Worm (Caenorhabditis elegans): ENCODE data around the gene F48B9.1.
A peak's percentile ranks its signal among the peaks of the same experiment; 100 is the strongest.

F48B9.1 gene

DNA sequence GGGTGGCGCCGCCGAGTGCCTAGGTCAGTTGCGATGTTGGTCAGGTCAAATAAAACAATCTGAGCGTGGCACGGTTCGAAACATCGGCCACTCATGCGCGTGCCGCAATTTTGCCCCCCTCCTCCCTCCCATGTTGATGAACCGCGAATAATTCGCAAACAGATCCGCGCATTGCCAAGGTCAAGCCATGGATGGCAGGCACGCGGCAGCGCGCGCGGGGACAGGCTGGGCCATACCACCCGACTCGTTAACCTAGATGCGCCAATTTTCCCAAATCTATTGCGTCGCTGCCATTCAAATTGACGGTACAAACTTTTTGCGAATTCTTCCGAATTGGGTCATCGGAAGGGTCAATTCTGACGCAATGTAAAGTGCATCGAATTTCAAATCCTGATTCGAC lies 36.0 kb downstream of the F48B9.1 start:
- TF ChIP-seq lsy-12 (tag; optimal IDR thresholded peaks at IDR 0.05) (peak; percentile 0), pqm-1 (tag; optimal IDR thresholded peaks at IDR 0.05) (no peak), nhr-43 (tag; optimal IDR thresholded peaks at IDR 0.05; ENCODE audit: poor library complexity, severe bottlenecking) (peak; percentile 12), pha-4 (tag; optimal IDR thresholded peaks at IDR 0.05) (peak; percentile 17), nhr-23 (tag; optimal IDR thresholded peaks at IDR 0.05) (peak; percentile 91), tbx-2 (tag; optimal IDR thresholded peaks at IDR 0.05) (peak; percentile 25), ceh-28 (tag; optimal IDR thresholded peaks at IDR 0.05) (peak; percentile 30), elt-3 (tag; optimal IDR thresholded peaks at IDR 0.05) (peak in 1 of 3 experiments; percentile 39), nhr-11 (tag; optimal IDR thresholded peaks at IDR 0.05) (no peak), nhr-25 (tag; optimal IDR thresholded peaks at IDR 0.05) (peak; percentile 74)

DNA sequence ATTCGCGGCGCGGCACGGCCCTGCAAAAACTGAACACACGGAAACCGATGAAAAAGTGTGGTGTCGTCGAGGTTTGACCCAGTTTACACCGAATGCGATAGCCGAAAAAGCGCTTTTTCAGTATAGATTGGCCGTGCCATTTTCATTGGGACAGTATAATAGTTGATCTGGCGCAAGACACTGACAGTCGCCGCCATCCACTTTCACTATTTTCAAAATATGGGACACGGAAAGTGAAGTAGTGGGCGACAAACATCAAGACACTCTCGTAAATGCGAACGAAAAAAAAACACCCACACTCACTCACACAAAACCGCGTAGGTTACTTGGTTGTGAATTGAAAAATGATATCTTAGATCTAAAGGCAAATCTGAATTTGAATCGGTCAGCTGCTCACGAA lies 38.3 kb downstream of the F48B9.1 start:
- no peak for TF ChIP-seq fos-1 (tag; optimal IDR thresholded peaks at IDR 0.05)
- no peak for TF ChIP-seq ceh-9 (tag; optimal IDR thresholded peaks at IDR 0.05)
- no peak for TF ChIP-seq unc-62 (GFP tag; optimal IDR thresholded peaks at IDR 0.05)
- no peak for TF ChIP-seq ztf-11 (tag; optimal IDR thresholded peaks at IDR 0.05)
- peak; percentile 78 for TF ChIP-seq nhr-23 (tag; optimal IDR thresholded peaks at IDR 0.05)
- no peak for TF ChIP-seq tbx-2 (tag; optimal IDR thresholded peaks at IDR 0.05)
- no peak for TF ChIP-seq nhr-11 (tag; optimal IDR thresholded peaks at IDR 0.05)
- no peak for TF ChIP-seq nhr-77 (tag; optimal IDR thresholded peaks at IDR 0.05)
- TF ChIP-seq ceh-82 (tag; optimal IDR thresholded peaks at IDR 0.05) = no peak
- peak in 1 of 3 experiments; percentile 9 for TF ChIP-seq elt-3 (tag; optimal IDR thresholded peaks at IDR 0.05)
- no peak for TF ChIP-seq ztf-4 (tag; optimal IDR thresholded peaks at IDR 0.05)

DNA sequence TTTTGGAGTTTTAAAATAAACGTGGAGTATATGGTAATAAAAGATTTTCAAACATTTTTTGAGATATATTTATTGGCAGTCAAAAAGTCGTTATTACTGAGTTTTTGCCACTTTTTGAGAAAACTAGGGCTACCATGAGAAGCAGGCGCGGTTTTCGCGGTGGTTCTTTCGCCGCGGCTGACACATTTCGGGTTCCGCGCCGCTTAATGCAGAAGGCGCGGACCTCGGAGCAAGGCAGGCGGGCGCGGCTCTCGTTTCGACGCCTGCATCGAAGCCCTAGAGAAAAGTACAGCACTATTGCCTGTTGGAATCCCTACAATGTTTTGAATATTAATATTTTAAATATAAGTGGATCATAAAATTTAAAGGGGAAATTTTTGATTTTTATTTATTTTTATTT lies 38.8 kb downstream of the F48B9.1 start:
- TF ChIP-seq elt-3 (tag; optimal IDR thresholded peaks at IDR 0.05) (no peak), mml-1 (tag; optimal IDR thresholded peaks at IDR 0.05) (no peak), snpc-4 (tag; optimal IDR thresholded peaks at IDR 0.05) (peak; percentile 50), nhr-23 (tag; optimal IDR thresholded peaks at IDR 0.05) (no peak)

DNA sequence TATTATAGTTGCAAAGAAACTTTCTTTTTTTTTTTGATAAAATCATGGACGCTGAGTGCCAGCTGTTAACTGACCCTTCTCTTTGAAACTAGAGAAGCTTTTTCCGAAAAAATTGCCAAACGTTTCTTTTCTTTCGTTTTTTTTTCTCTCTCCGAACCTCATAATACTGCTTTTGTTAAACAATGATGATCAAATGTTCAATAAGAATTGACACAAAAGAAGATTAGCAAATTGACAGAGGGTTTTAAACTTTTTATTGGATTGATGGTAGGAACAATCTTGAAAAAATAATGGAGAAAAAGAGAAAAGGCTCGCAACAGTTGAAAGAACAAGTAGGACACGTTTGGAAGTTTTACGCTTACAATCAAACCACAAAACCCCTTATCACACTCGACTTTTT lies 40.2 kb downstream of the F48B9.1 start, which contains the start of gene hex-1:
TSS of gene hex-1 (plus strand) at position 301 of the 400 bp plus-strand sequence.
- TF ChIP-seq nhr-77 (tag; optimal IDR thresholded peaks at IDR 0.05) (no peak), pha-4 (tag; optimal IDR thresholded peaks at IDR 0.05) (peak; percentile 11)

DNA sequence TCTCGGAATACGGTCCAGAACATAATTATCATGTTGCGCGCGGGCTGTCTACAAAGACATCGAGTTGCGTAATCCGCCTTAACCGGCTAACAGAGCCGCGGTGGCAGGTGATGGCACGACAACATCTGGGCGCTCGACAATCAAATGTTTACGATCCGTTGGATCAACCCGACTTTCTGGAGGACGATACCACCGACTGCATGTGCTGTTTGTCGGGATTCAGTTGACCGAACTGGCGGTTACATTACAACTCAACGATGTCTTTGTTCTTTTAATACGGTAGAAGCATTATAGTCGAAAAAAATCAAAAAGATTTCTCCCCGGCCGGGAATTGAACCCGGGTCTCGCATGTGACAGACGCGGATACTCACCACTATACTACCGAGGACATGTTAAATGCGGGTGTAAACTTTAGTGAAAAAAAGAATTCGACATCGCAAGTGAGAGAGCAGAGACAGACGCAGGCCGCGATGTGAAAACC lies 46.2 kb downstream of the F48B9.1 start:
- peak; percentile 89 for TF ChIP-seq hmg-11 (tag; optimal IDR thresholded peaks at IDR 0.05)
- no peak for TF ChIP-seq mdl-1 (tag; optimal IDR thresholded peaks at IDR 0.05)
- TF ChIP-seq nhr-12 (tag; optimal IDR thresholded peaks at IDR 0.05) = no peak
- TF ChIP-seq eor-1 (tag; optimal IDR thresholded peaks at IDR 0.05) = no peak
- peak; percentile 35 for TF ChIP-seq nhr-25 (tag; optimal IDR thresholded peaks at IDR 0.05)
- no peak for TF ChIP-seq nhr-77 (tag; optimal IDR thresholded peaks at IDR 0.05)
- peak; percentile 36 for TF ChIP-seq nhr-23 (tag; optimal IDR thresholded peaks at IDR 0.05)
- no peak for TF ChIP-seq nhr-237 (tag; optimal IDR thresholded peaks at IDR 0.05)
- no peak for TF ChIP-seq egl-5 (tag; optimal IDR thresholded peaks at IDR 0.05)
- TF ChIP-seq ztf-11 (tag; optimal IDR thresholded peaks at IDR 0.05) = no peak
- no peak for TF ChIP-seq pqm-1 (tag; optimal IDR thresholded peaks at IDR 0.05)
- no peak for TF ChIP-seq elt-3 (tag; optimal IDR thresholded peaks at IDR 0.05)
- peak; percentile 64 for TF ChIP-seq nfya-1 (tag; optimal IDR thresholded peaks at IDR 0.05; ENCODE audit: insufficient read depth)
- TF ChIP-seq fkh-2 (tag; optimal IDR thresholded peaks at IDR 0.05) = no peak
- TF ChIP-seq R02D3.7 (tag; optimal IDR thresholded peaks at IDR 0.05) = no peak
- peak; percentile 47 for TF ChIP-seq nhr-43 (tag; optimal IDR thresholded peaks at IDR 0.05; ENCODE audit: poor library complexity, severe bottlenecking)
- peak; percentile 50 for TF ChIP-seq pha-4 (tag; optimal IDR thresholded peaks at IDR 0.05)
- TF ChIP-seq elt-2 (tag; optimal IDR thresholded peaks at IDR 0.05) = no peak
- TF ChIP-seq sea-2 (GFP tag; optimal IDR thresholded peaks at IDR 0.05) = no peak
- no peak for TF ChIP-seq aly-2 (tag; optimal IDR thresholded peaks at IDR 0.05)
- TF ChIP-seq lsy-12 (tag; optimal IDR thresholded peaks at IDR 0.05) = peak; percentile 51
- TF ChIP-seq lin-15B (tag; optimal IDR thresholded peaks at IDR 0.05) = peak; percentile 3
- TF ChIP-seq ceh-9 (tag; optimal IDR thresholded peaks at IDR 0.05) = no peak
- no peak for TF ChIP-seq ceh-16 (tag; optimal IDR thresholded peaks at IDR 0.05)
- TF ChIP-seq tbx-2 (tag; optimal IDR thresholded peaks at IDR 0.05) = peak; percentile 54
- TF ChIP-seq zag-1 (tag; optimal IDR thresholded peaks at IDR 0.05) = no peak
- TF ChIP-seq fkh-10 (GFP tag; optimal IDR thresholded peaks at IDR 0.05) = no peak
- TF ChIP-seq nhr-67 (tag; optimal IDR thresholded peaks at IDR 0.05) = no peak
- no peak for TF ChIP-seq elt-1 (tag; optimal IDR thresholded peaks at IDR 0.05)
- TF ChIP-seq nhr-11 (tag; optimal IDR thresholded peaks at IDR 0.05) = no peak
- no peak for TF ChIP-seq mml-1 (tag; optimal IDR thresholded peaks at IDR 0.05)
- TF ChIP-seq ama-1 (optimal IDR thresholded peaks at IDR 0.05) = peak; percentile 46
- peak; percentile 31 for TF ChIP-seq jun-1 (tag; optimal IDR thresholded peaks at IDR 0.05)
- TF ChIP-seq ceh-28 (tag; optimal IDR thresholded peaks at IDR 0.05) = no peak
- no peak for TF ChIP-seq ztf-4 (tag; optimal IDR thresholded peaks at IDR 0.05)
- TF ChIP-seq lin-39 (tag; optimal IDR thresholded peaks at IDR 0.05) = peak; percentile 64
- TF ChIP-seq nhr-76 (tag; optimal IDR thresholded peaks at IDR 0.05) = no peak
- no peak for TF ChIP-seq skn-1 (tag; optimal IDR thresholded peaks at IDR 0.05)
- TF ChIP-seq unc-39 (tag; optimal IDR thresholded peaks at IDR 0.05) = no peak
